Fruit fly (Drosophila melanogaster) whole organism, embryonic: ENCODE measurements around the gene Gcat.

Source experiments
- Aef1 ChIP-seq: fragments of 200-800 bp; sonication (Bioruptor generic); IDR thresholded peaks from 3 replicates; pipeline ENCODE4 v1.3.6; 2022; ENCODE audit warnings: missing biosample characterization, missing genetic modification characterization
- Awh ChIP-seq: fragments of 200-800 bp; sonication (Bioruptor generic); IDR thresholded peaks from 2 replicates; pipeline ENCODE4, ENCODE4 v1.3.6; 2022; ENCODE audit warnings: missing biosample characterization, missing genetic modification characterization
- CG10274 ChIP-seq: fragments of 200-800 bp; sonication (Bioruptor generic); optimal IDR thresholded peaks from 3 replicates; lab custom pipeline; 2017; ENCODE audit warnings: missing biosample characterization, mild to moderate bottlenecking, missing genetic modification characterization
- CG12391 ChIP-seq: fragments of 200-800 bp; sonication (Bioruptor generic); optimal IDR thresholded peaks from 3 replicates; lab custom pipeline; 2018; ENCODE audit warnings: missing biosample characterization, mild to moderate bottlenecking, missing genetic modification characterization, moderate library complexity
- CG12744 ChIP-seq: fragments of 200-800 bp; sonication (Bioruptor generic); optimal IDR thresholded peaks from 2 replicates; lab custom pipeline; 2016; ENCODE audit warnings: missing biosample characterization, missing genetic modification characterization
- CG12942 ChIP-seq: fragments of 200-800 bp; sonication (Bioruptor generic); optimal IDR thresholded peaks from 3 replicates; lab custom pipeline; 2016; ENCODE audit warnings: missing biosample characterization, missing genetic modification characterization
- CG13123 ChIP-seq: fragments of 200-800 bp; sonication (Bioruptor generic); optimal IDR thresholded peaks from 2 replicates; lab custom pipeline; 2016; ENCODE audit warnings: missing biosample characterization, missing genetic modification characterization
- CG13894 ChIP-seq: fragments of 200-800 bp; sonication (Bioruptor generic); optimal IDR thresholded peaks from 3 replicates; lab custom pipeline; 2018; ENCODE audit warnings: missing biosample characterization, mild to moderate bottlenecking, missing genetic modification characterization, moderate library complexity
- CG14014 ChIP-seq: fragments of 200-800 bp; sonication (Bioruptor generic); IDR thresholded peaks from 2 replicates; pipeline ENCODE4 v1.3.6; 2022; ENCODE audit warnings: missing biosample characterization, missing genetic modification characterization
- CG14050 ChIP-seq: fragments of 200-800 bp; sonication (Bioruptor generic); IDR thresholded peaks from 3 replicates; pipeline ENCODE4 v1.3.6; 2022; ENCODE audit warnings: missing biosample characterization, missing genetic modification characterization
- CG1603 ChIP-seq: fragments of 200-800 bp; sonication (Bioruptor generic); optimal IDR thresholded peaks from 2 replicates; lab custom pipeline; 2019; ENCODE audit warnings: missing biosample characterization, mild to moderate bottlenecking, missing genetic modification characterization, moderate library complexity
- CG16813 ChIP-seq: fragments of 200-800 bp; sonication (Bioruptor generic); IDR thresholded peaks from 3 replicates; pipeline ENCODE4 v1.3.6; 2022; ENCODE audit warnings: missing biosample characterization, missing genetic modification characterization; ENCODE audit not compliant: partially characterized antibody
- CG9727 ChIP-seq: fragments of 200-800 bp; sonication (Bioruptor generic); optimal IDR thresholded peaks from 3 replicates; lab custom pipeline; 2017; ENCODE audit warnings: missing biosample characterization, mild to moderate bottlenecking, missing genetic modification characterization
- Deaf1 ChIP-seq: fragments of 200-800 bp; optimal IDR thresholded peaks from 3 replicates; lab custom pipeline; 2019; ENCODE audit warnings: missing biosample characterization, mild to moderate bottlenecking, missing genetic modification characterization, moderate library complexity
- Dfd ChIP-seq, 2 experiments: fragments of >200 bp; optimal IDR thresholded peaks; 2 replicates each; lab custom pipeline; 2017; ENCODE audit warnings: missing biosample characterization in 2 of 2, missing genetic modification characterization in 2 of 2
- Doc3 ChIP-seq: fragments of 200-800 bp; sonication (Bioruptor generic); IDR thresholded peaks from 3 replicates; pipeline ENCODE4 v1.3.6; 2022; ENCODE audit warnings: missing biosample characterization, missing genetic modification characterization; ENCODE audit not compliant: partially characterized antibody
- Dref ChIP-seq: fragments of 200-800 bp; sonication (Bioruptor generic); IDR thresholded peaks from 2 replicates; pipeline ENCODE4 v1.3.6; 2022; ENCODE audit warnings: missing biosample characterization, missing genetic modification characterization
- Drgx ChIP-seq: fragments of 200-800 bp; sonication (Bioruptor generic); IDR thresholded peaks from 2 replicates; pipeline ENCODE4 v1.3.6; 2022; ENCODE audit warnings: missing biosample characterization, missing genetic modification characterization
- ERR ChIP-seq: fragments of 200-800 bp; sonication (Bioruptor generic); optimal IDR thresholded peaks from 2 replicates; lab custom pipeline; 2016; ENCODE audit warnings: missing biosample characterization, missing genetic modification characterization
- Ets65A ChIP-seq: fragments of 200-800 bp; sonication (Bioruptor generic); peaks from one replicate; lab custom pipeline; 2016; ENCODE audit warnings: missing biosample characterization, missing genetic modification characterization
- GATAe ChIP-seq: fragments of 200-800 bp; sonication (Bioruptor generic); conservative IDR thresholded peaks from 2 replicates; pipeline ENCODE4 v1.3.6; 2022; ENCODE audit warnings: missing biosample characterization, missing genetic modification characterization
- Hsf ChIP-seq: fragments of 200-800 bp; sonication (Bioruptor generic); optimal IDR thresholded peaks from 3 replicates; lab custom pipeline; 2016; ENCODE audit warnings: missing biosample characterization, missing genetic modification characterization
- Jarid2 ChIP-seq: fragments of 200-800 bp; sonication (Bioruptor generic); optimal IDR thresholded peaks from 3 replicates; lab custom pipeline; 2017; ENCODE audit warnings: mild to moderate bottlenecking, missing biosample characterization, missing genetic modification reagents, missing genetic modification characterization
- Max ChIP-seq: fragments of 200-800 bp; sonication (Bioruptor generic); optimal IDR thresholded peaks from 2 replicates; lab custom pipeline; 2016; ENCODE audit warnings: missing biosample characterization, mild to moderate bottlenecking, missing genetic modification characterization
- Meics ChIP-seq: fragments of 200-800 bp; sonication (Bioruptor generic); optimal IDR thresholded peaks from 2 replicates; lab custom pipeline; 2017; ENCODE audit warnings: missing biosample characterization, mild to moderate bottlenecking, missing genetic modification characterization
- Oaz ChIP-seq: fragments of 200-800 bp; sonication (Bioruptor generic); IDR thresholded peaks from 2 replicates; pipeline ENCODE4 v1.3.6; 2022; ENCODE audit warnings: missing biosample characterization, missing genetic modification characterization
- Oli ChIP-seq: fragments of 200-800 bp; sonication (Bioruptor generic); optimal IDR thresholded peaks from 2 replicates; lab custom pipeline; 2018; ENCODE audit warnings: missing biosample characterization, mild to moderate bottlenecking, missing genetic modification characterization, moderate library complexity
- Opbp ChIP-seq: fragments of 200-800 bp; sonication (Bioruptor generic); IDR thresholded peaks from 3 replicates; pipeline ENCODE4 v1.3.6; 2022; ENCODE audit warnings: missing biosample characterization, missing genetic modification characterization; ENCODE audit not compliant: partially characterized antibody
- Pdp1 ChIP-seq, 2 experiments: fragments of 200-800 bp; sonication (Bioruptor generic); optimal IDR thresholded peaks; 3 replicates each; lab custom pipeline; 2016; ENCODE audit warnings: missing biosample characterization in 2 of 2, missing genetic modification characterization in 2 of 2, mild to moderate bottlenecking in 1 of 2, moderate library complexity in 1 of 2
- Xbp1 ChIP-seq: fragments of 200-800 bp; sonication (Bioruptor generic); optimal IDR thresholded peaks from 3 replicates; lab custom pipeline; 2016; ENCODE audit warnings: missing biosample characterization, mild to moderate bottlenecking, missing genetic modification characterization
- ac ChIP-seq: fragments of 200-800 bp; sonication (Bioruptor generic); optimal IDR thresholded peaks from 3 replicates; lab custom pipeline; 2017; ENCODE audit warnings: missing biosample characterization, mild to moderate bottlenecking, missing genetic modification characterization
- chm ChIP-seq: fragments of 200-800 bp; sonication (Bioruptor generic); IDR thresholded peaks from 2 replicates; pipeline ENCODE4 v1.3.6; 2022; ENCODE audit warnings: missing biosample characterization, missing genetic modification characterization
- croc ChIP-seq: fragments of 200-800 bp; sonication (Bioruptor generic); conservative IDR thresholded peaks from 3 replicates; pipeline ENCODE4 v1.3.6; 2022; ENCODE audit warnings: missing biosample characterization, missing genetic modification characterization
- dmrt11E ChIP-seq: fragments of 200-800 bp; sonication (Bioruptor generic); optimal IDR thresholded peaks from 3 replicates; lab custom pipeline; 2018; ENCODE audit warnings: missing biosample characterization, mild to moderate bottlenecking, missing genetic modification characterization, moderate library complexity
- dpn ChIP-seq, 2 experiments: fragments of 200-800 bp; sonication (Bioruptor generic); optimal IDR thresholded peaks; 3 replicates each; lab custom pipeline; 2016; ENCODE audit warnings: missing biosample characterization in 2 of 2, missing genetic modification characterization in 2 of 2
- en ChIP-seq: fragments of 200-800 bp; sonication (Bioruptor generic); optimal IDR thresholded peaks from 2 replicates; lab custom pipeline; 2016; ENCODE audit warnings: missing biosample characterization, missing genetic modification characterization
- fd64A ChIP-seq: fragments of 200-800 bp; sonication (Bioruptor generic); optimal IDR thresholded peaks from 3 replicates; lab custom pipeline; 2018; ENCODE audit warnings: missing biosample characterization, mild to moderate bottlenecking, missing genetic modification characterization
- gro ChIP-seq: fragments of 200-800 bp; sonication (Bioruptor generic); optimal IDR thresholded peaks from 2 replicates; lab custom pipeline; 2016; ENCODE audit warnings: missing biosample characterization, missing genetic modification characterization
- ham ChIP-seq: fragments of 200-800 bp; sonication (Bioruptor generic); IDR thresholded peaks from 2 replicates; pipeline ENCODE4 v1.3.6; 2022; ENCODE audit warnings: missing biosample characterization, missing genetic modification characterization
- her ChIP-seq: fragments of 200-800 bp; sonication (Bioruptor generic); optimal IDR thresholded peaks from 2 replicates; lab custom pipeline; 2016; ENCODE audit warnings: missing biosample characterization, missing genetic modification characterization
- kah ChIP-seq: fragments of 200-800 bp; sonication (Bioruptor generic); optimal IDR thresholded peaks from 2 replicates; lab custom pipeline; 2018; ENCODE audit warnings: missing biosample characterization, mild to moderate bottlenecking, missing genetic modification characterization
- klu ChIP-seq: fragments of 200-800 bp; sonication (Bioruptor generic); IDR thresholded peaks from 2 replicates; pipeline ENCODE4 v1.3.6; 2022; ENCODE audit warnings: missing biosample characterization, missing genetic modification characterization
- mirr ChIP-seq: fragments of 200-800 bp; sonication (Bioruptor generic); optimal IDR thresholded peaks from 3 replicates; lab custom pipeline; 2018; ENCODE audit warnings: missing biosample characterization, mild to moderate bottlenecking, missing genetic modification characterization
- onecut ChIP-seq: fragments of 200-800 bp; sonication (Bioruptor generic); IDR thresholded peaks from 2 replicates; pipeline ENCODE4 v1.3.6; 2022; ENCODE audit warnings: missing biosample characterization, missing genetic modification characterization
- pb ChIP-seq: fragments of 200-800 bp; sonication (Bioruptor generic); optimal IDR thresholded peaks from 3 replicates; lab custom pipeline; 2016; ENCODE audit warnings: missing biosample characterization, missing genetic modification characterization
- seq ChIP-seq: fragments of 200-800 bp; sonication (Bioruptor generic); IDR thresholded peaks from 2 replicates; pipeline ENCODE4 v1.3.6; 2022; ENCODE audit warnings: missing biosample characterization, missing genetic modification characterization
- sima ChIP-seq: fragments of 200-800 bp; sonication (Bioruptor generic); optimal IDR thresholded peaks from 2 replicates; lab custom pipeline; 2016; ENCODE audit warnings: missing biosample characterization, missing genetic modification characterization
- sna ChIP-seq: fragments of 200-800 bp; sonication (Bioruptor generic); IDR thresholded peaks from 2 replicates; pipeline ENCODE4 v1.3.6; 2022; ENCODE audit warnings: missing biosample characterization, missing genetic modification characterization; ENCODE audit not compliant: partially characterized antibody
- tx ChIP-seq: fragments of 200-800 bp; sonication (Bioruptor generic); optimal IDR thresholded peaks from 2 replicates; lab custom pipeline; 2016; ENCODE audit warnings: missing biosample characterization, missing genetic modification characterization
- wor ChIP-seq: fragments of 200-800 bp; sonication (Bioruptor generic); IDR thresholded peaks from 2 replicates; pipeline ENCODE4 v1.3.6; 2022; ENCODE audit warnings: missing biosample characterization, missing genetic modification characterization
- zen2 ChIP-seq: fragments of 200-800 bp; sonication (Bioruptor generic); IDR thresholded peaks from 3 replicates; pipeline ENCODE4 v1.3.6; 2022; ENCODE audit warnings: missing biosample characterization, missing genetic modification characterization; ENCODE audit not compliant: partially characterized antibody
- zfh1 ChIP-seq: fragments of 200-800 bp; sonication (Bioruptor generic); IDR thresholded peaks from 3 replicates; pipeline ENCODE4 v1.3.6; 2022; ENCODE audit warnings: missing biosample characterization, missing genetic modification characterization

Gcat gene

DNA sequence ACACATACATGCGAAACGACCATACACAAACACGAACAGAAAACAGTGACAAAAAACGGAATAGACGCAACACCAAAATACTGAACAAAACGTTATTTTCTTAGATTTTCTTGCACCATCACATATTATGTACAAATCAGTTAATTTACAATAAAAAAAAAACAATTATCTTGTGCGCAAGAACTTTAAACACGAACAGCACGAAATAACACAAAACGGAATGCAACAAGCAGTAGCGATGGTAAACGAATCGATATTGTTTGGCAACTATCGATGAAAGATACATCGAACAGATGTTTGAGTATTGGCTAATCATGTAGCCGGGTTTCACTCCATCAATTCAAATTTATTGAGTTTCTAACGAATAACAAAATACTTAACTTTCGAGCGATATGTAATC is 10.9 kb downstream of the Gcat start, which contains the start of gene Pi3K68D (continued):
- TF ChIP-seq CG1603 (tag; lab: Kevin White, UChicago) (peak; percentile 88), Awh (GFP tag; lab: Robert Waterston, UW) (no peak), CG16813 (GFP tag; lab: Robert Waterston, UW) (peak; percentile 94), kah (GFP tag; lab: Kevin White, UChicago) (no peak), mirr (GFP tag; lab: Kevin White, UChicago) (no peak), Opbp (GFP tag; lab: Robert Waterston, UW) (peak; percentile 97), ERR (peak; percentile 25), Deaf1 (no peak), CG12391 (tag; lab: Kevin White, UChicago) (peak; percentile 37), Meics (GFP tag; lab: Kevin White, UChicago) (no peak), Oaz (GFP tag; lab: Robert Waterston, UW) (no peak), zfh1 (GFP tag; lab: Robert Waterston, UW) (no peak), croc (GFP tag; lab: Robert Waterston, UW) (no peak), Dfd (GFP tag; optimal IDR thresholded peaks at IDR 0.05; lab: Kevin White, UChicago) (no peak), en (GFP tag; lab: Kevin White, UChicago) (no peak), her (GFP tag; lab: Kevin White, UChicago) (peak; percentile 21), sna (GFP tag; lab: Robert Waterston, UW) (peak; percentile 86), dmrt11E (tag; lab: Kevin White, UChicago) (no peak), Aef1 (no peak), Max (GFP tag; lab: Kevin White, UChicago) (no peak), Xbp1 (GFP tag; lab: Kevin White, UChicago) (peak; percentile 23), fd64A (no peak), CG13123 (GFP tag; lab: Kevin White, UChicago) (no peak), ac (no peak), wor (GFP tag; lab: Robert Waterston, UW) (no peak), Dref (peak; percentile 94), Hsf (GFP tag; lab: Kevin White, UChicago) (peak; percentile 12), Ets65A (peak; percentile 16), CG13894 (tag; lab: Kevin White, UChicago) (no peak), dpn (GFP tag; optimal IDR thresholded peaks at IDR 0.05; lab: Kevin White, UChicago) (peak; percentile 13 to 17), sima (GFP tag; lab: Kevin White, UChicago) (no peak), CG14014 (GFP tag; lab: Robert Waterston, UW) (no peak), tx (GFP tag; lab: Kevin White, UChicago) (no peak), CG10274 (GFP tag; lab: Kevin White, UChicago) (no peak), ham (GFP tag; lab: Robert Waterston, UW) (no peak), Drgx (GFP tag; lab: Robert Waterston, UW) (no peak), zen2 (GFP tag; lab: Robert Waterston, UW) (peak; percentile 85), seq (no peak), Doc3 (GFP tag; lab: Robert Waterston, UW) (peak; percentile 84), CG14050 (GFP tag; lab: Robert Waterston, UW) (no peak), gro (peak; percentile 69), Oli (tag; lab: Kevin White, UChicago) (no peak), chm (no peak), CG9727 (GFP tag; lab: Kevin White, UChicago) (no peak), Jarid2 (GFP tag; lab: Kevin White, UChicago) (no peak), CG12942 (no peak), klu (GFP tag; lab: Robert Waterston, UW) (no peak), Pdp1 (GFP tag; optimal IDR thresholded peaks at IDR 0.05; lab: Kevin White, UChicago) (no peak), pb (GFP tag; lab: Kevin White, UChicago) (no peak), onecut (GFP tag; lab: Robert Waterston, UW) (peak; percentile 74), CG12744 (no peak), GATAe (no peak)
